Worm (Caenorhabditis elegans) whole organism, L2 larva: ENCODE results near the gene vps-11.

Source experiments
- C34F6.9 ChIP-seq: fragments of 150-350 bp; optimal IDR thresholded peaks from 2 replicates; lab custom pipeline; 2014; ENCODE audit warnings: missing biosample characterization, missing genetic modification characterization
- F13H6.1 ChIP-seq: sonication (generic microtip); optimal IDR thresholded peaks from 2 replicates; lab custom pipeline; 2016; ENCODE audit warnings: missing genetic modification characterization, missing compliant biosample characterization
- R02D3.7 ChIP-seq: fragments of 150-350 bp; optimal IDR thresholded peaks from 2 replicates; lab custom pipeline; 2014; ENCODE audit warnings: missing biosample characterization, missing genetic modification characterization
- Y55F3AM.14 ChIP-seq: fragments of 200-800 bp; sonication (Bioruptor generic); optimal IDR thresholded peaks from 2 replicates; lab custom pipeline; 2018; ENCODE audit warnings: mild to moderate bottlenecking, missing genetic modification characterization, missing compliant biosample characterization
- alr-1 ChIP-seq: fragments of 150-350 bp; optimal IDR thresholded peaks from 2 replicates; lab custom pipeline; 2014; ENCODE audit warnings: missing biosample characterization, missing genetic modification characterization
- aly-2 ChIP-seq: fragments of 150-350 bp; optimal IDR thresholded peaks from 2 replicates; lab custom pipeline; 2014; ENCODE audit warnings: missing biosample characterization, missing genetic modification characterization
- blmp-1 ChIP-seq: sonication (generic microtip); optimal IDR thresholded peaks from 2 replicates; lab custom pipeline; 2017; ENCODE audit warnings: missing genetic modification characterization, mild to moderate bottlenecking, missing compliant biosample characterization, antibody characterized with exemption, moderate library complexity; ENCODE audit not compliant: insufficient read depth
- crh-2 ChIP-seq: sonication (generic microtip); optimal IDR thresholded peaks from 2 replicates; lab custom pipeline; 2017; ENCODE audit warnings: missing biosample characterization, missing genetic modification characterization
- dmd-4 ChIP-seq: sonication (generic microtip); optimal IDR thresholded peaks from 2 replicates; lab custom pipeline; 2017; ENCODE audit warnings: missing biosample characterization, missing genetic modification characterization
- elt-3 ChIP-seq: sonication (generic microtip); optimal IDR thresholded peaks from 2 replicates; lab custom pipeline; 2017; ENCODE audit warnings: missing biosample characterization, missing genetic modification characterization
- fos-1 ChIP-seq: fragments of 150-350 bp; optimal IDR thresholded peaks from 2 replicates; lab custom pipeline; 2014; ENCODE audit warnings: missing biosample characterization, missing genetic modification characterization
- gmeb-1 ChIP-seq: fragments of 150-350 bp; optimal IDR thresholded peaks from 2 replicates; lab custom pipeline; 2014; ENCODE audit warnings: missing biosample characterization, missing genetic modification characterization
- lin-11 ChIP-seq: fragments of 150-350 bp; sonication (generic microtip); optimal IDR thresholded peaks from 2 replicates; lab custom pipeline; 2014; ENCODE audit warnings: missing biosample characterization, missing genetic modification characterization, inconsistent platforms, mixed read lengths
- lin-13 ChIP-seq: fragments of 150-350 bp; optimal IDR thresholded peaks from 2 replicates; lab custom pipeline; 2014; ENCODE audit warnings: missing biosample characterization, missing genetic modification reagents, missing genetic modification characterization
- lsy-2 ChIP-seq, 2 experiments: fragments of 150-350 bp in 1 of 2; sonication (generic microtip) in 1 of 2; optimal IDR thresholded peaks; 2 replicates each; lab custom pipeline; 2014 to 2017; ENCODE audit warnings: missing biosample characterization in 2 of 2, missing genetic modification characterization in 2 of 2
- mab-5 ChIP-seq: fragments of 150-350 bp; optimal IDR thresholded peaks from 2 replicates; lab custom pipeline; 2014; ENCODE audit warnings: missing biosample characterization, missing genetic modification characterization
- mbf-1 ChIP-seq: sonication (generic microtip); optimal IDR thresholded peaks from 2 replicates; lab custom pipeline; 2017; ENCODE audit warnings: missing biosample characterization, missing genetic modification characterization
- mdl-1 ChIP-seq, 2 experiments: fragments of 150-350 bp in 1 of 2; sonication (generic microtip) in 1 of 2; optimal IDR thresholded peaks; 2 replicates each; lab custom pipeline; 2017; ENCODE audit warnings: missing biosample characterization in 2 of 2, missing genetic modification characterization in 2 of 2
- nhr-10 ChIP-seq: sonication (generic microtip); optimal IDR thresholded peaks from 2 replicates; lab custom pipeline; 2017; ENCODE audit warnings: missing biosample characterization, missing genetic modification characterization
- nhr-11 ChIP-seq: fragments of 150-350 bp; optimal IDR thresholded peaks from 2 replicates; lab custom pipeline; 2014; ENCODE audit warnings: missing biosample characterization, missing genetic modification characterization
- nhr-12 ChIP-seq: fragments of 150-350 bp; optimal IDR thresholded peaks from 2 replicates; lab custom pipeline; 2014; ENCODE audit warnings: missing biosample characterization, missing genetic modification characterization
- nhr-129 ChIP-seq: fragments of 150-350 bp; optimal IDR thresholded peaks from 2 replicates; lab custom pipeline; 2014; ENCODE audit warnings: missing biosample characterization, missing genetic modification characterization
- nhr-25 ChIP-seq: fragments of 150-350 bp; sonication (generic microtip); optimal IDR thresholded peaks from 3 replicates; lab custom pipeline; 2014; ENCODE audit warnings: missing biosample characterization, missing genetic modification characterization
- peb-1 ChIP-seq: fragments of 150-350 bp; optimal IDR thresholded peaks from 2 replicates; lab custom pipeline; 2014; ENCODE audit warnings: missing biosample characterization, missing genetic modification characterization
- sem-4 ChIP-seq: fragments of 150-350 bp; optimal IDR thresholded peaks from 2 replicates; lab custom pipeline; 2014; ENCODE audit warnings: missing biosample characterization, missing genetic modification reagents, missing genetic modification characterization
- skn-1 ChIP-seq: sonication (generic microtip); optimal IDR thresholded peaks from 2 replicates; lab custom pipeline; 2017; ENCODE audit warnings: missing biosample characterization, missing genetic modification characterization
- sma-9 ChIP-seq, 2 experiments: fragments of 150-350 bp in 1 of 2; sonication (generic microtip) in 1 of 2; optimal IDR thresholded peaks; 2 replicates each; lab custom pipeline; 2014 to 2016; ENCODE audit warnings: missing genetic modification characterization in 2 of 2, mild to moderate bottlenecking in 1 of 2, missing biosample characterization in 1 of 2, missing compliant biosample characterization in 1 of 2, missing genetic modification reagents in 1 of 2, moderate library complexity in 1 of 2
- snpc-4 ChIP-seq: fragments of 150-350 bp; optimal IDR thresholded peaks from 2 replicates; lab custom pipeline; 2014; ENCODE audit warnings: missing biosample characterization, missing genetic modification characterization
- unc-55 ChIP-seq: fragments of 150-350 bp; sonication (generic microtip); optimal IDR thresholded peaks from 3 replicates; lab custom pipeline; 2014; ENCODE audit warnings: missing biosample characterization, missing genetic modification reagents, missing genetic modification characterization
- unc-62 ChIP-seq: fragments of 150-350 bp; optimal IDR thresholded peaks from 2 replicates; lab custom pipeline; 2014; ENCODE audit warnings: missing biosample characterization, missing genetic modification reagents, missing genetic modification characterization
- zag-1 ChIP-seq: fragments of 150-350 bp; optimal IDR thresholded peaks from 2 replicates; lab custom pipeline; 2014; ENCODE audit warnings: missing biosample characterization, missing genetic modification characterization
- ztf-1 ChIP-seq: fragments of 200-800 bp; sonication (Bioruptor generic); conservative IDR thresholded peaks from 2 replicates; pipeline ENCODE4 v1.3.6; 2022; ENCODE audit warnings: missing genetic modification characterization, missing compliant biosample characterization
- ztf-4 ChIP-seq: fragments of 150-350 bp; optimal IDR thresholded peaks from 2 replicates; lab custom pipeline; 2014; ENCODE audit warnings: missing biosample characterization, missing genetic modification characterization

The vps-11 gene

ce11 chrII:10784248-10784647 is 9.0 kb downstream of the vps-11 start:
- TF ChIP-seq nhr-25 (tag; lab: Kevin White, UChicago) (no peak), R02D3.7 (tag; lab: Kevin White, UChicago) (no peak), skn-1 (tag; lab: Kevin White, UChicago) (no peak), nhr-129 (tag; lab: Kevin White, UChicago) (no peak), zag-1 (no peak), mab-5 (tag; lab: Kevin White, UChicago) (no peak), sma-9 (GFP tag; optimal IDR thresholded peaks at IDR 0.05; lab: Kevin White, UChicago) (no peak), sma-9 (tag; optimal IDR thresholded peaks at IDR 0.05; lab: Kevin White, UChicago) (no peak), lin-13 (GFP tag; lab: Kevin White, UChicago) (no peak), nhr-11 (no peak), nhr-12 (tag; lab: Kevin White, UChicago) (no peak)

- TF ChIP-seq gmeb-1 (tag; lab: Kevin White, UChicago) (peak; percentile 79), elt-3 (tag; lab: Kevin White, UChicago) (no peak), ztf-1 (GFP tag; lab: Robert Waterston, UW) (no peak), C34F6.9 (tag; lab: Kevin White, UChicago) (peak; percentile 29), lsy-2 (tag; optimal IDR thresholded peaks at IDR 0.05; lab: Kevin White, UChicago) (peak in 1 of 2 experiments; percentile 29), sem-4 (no peak), unc-55 (GFP tag; lab: Kevin White, UChicago) (peak; percentile 43)
Observed at ce11 chrII:10783201-10783962, 9.9 kb downstream of the vps-11 start, which contains the start of gene ect-2. TSS of gene ect-2 (minus strand) at chrII:10783962.

ce11 chrII:10778026-10778425 is 15.3 kb downstream of the vps-11 start, which contains the start of gene mpz-1:
TSS of gene mpz-1 (minus strand) at chrII:10778126.
- TF ChIP-seq alr-1 (tag; lab: Kevin White, UChicago) (no peak), lsy-2 (tag; optimal IDR thresholded peaks at IDR 0.05; lab: Kevin White, UChicago) (no peak), sma-9 (GFP tag; optimal IDR thresholded peaks at IDR 0.05; lab: Kevin White, UChicago) (no peak), sma-9 (tag; optimal IDR thresholded peaks at IDR 0.05; lab: Kevin White, UChicago) (no peak), ztf-1 (GFP tag; lab: Robert Waterston, UW) (no peak), fos-1 (tag; lab: Kevin White, UChicago) (no peak), peb-1 (tag; lab: Kevin White, UChicago) (no peak), mab-5 (tag; lab: Kevin White, UChicago) (no peak), lin-13 (GFP tag; lab: Kevin White, UChicago) (no peak), snpc-4 (tag; lab: Kevin White, UChicago) (no peak), R02D3.7 (tag; lab: Kevin White, UChicago) (no peak), unc-62 (no peak)

ce11 chrII:10769291-10769690 is 24.0 kb downstream of the vps-11 start:
- TF ChIP-seq C34F6.9 (tag; lab: Kevin White, UChicago) = peak; percentile 25
- peak; percentile 28 for TF ChIP-seq sma-9 (GFP tag; optimal IDR thresholded peaks at IDR 0.05; lab: Kevin White, UChicago)
- TF ChIP-seq sma-9 (tag; optimal IDR thresholded peaks at IDR 0.05; lab: Kevin White, UChicago) = no peak
- peak; percentile 11 for TF ChIP-seq unc-55 (GFP tag; lab: Kevin White, UChicago)
- TF ChIP-seq aly-2 = no peak

ce11 chrII:10767977-10768376 is 25.3 kb downstream of the vps-11 start:
- TF ChIP-seq peb-1 (tag; lab: Kevin White, UChicago) = no peak
- no peak for TF ChIP-seq sma-9 (GFP tag; optimal IDR thresholded peaks at IDR 0.05; lab: Kevin White, UChicago)
- TF ChIP-seq sma-9 (tag; optimal IDR thresholded peaks at IDR 0.05; lab: Kevin White, UChicago) = no peak
- no peak for TF ChIP-seq dmd-4 (tag; lab: Kevin White, UChicago)
- TF ChIP-seq lin-11 (tag; lab: Kevin White, UChicago) = no peak
- no peak for TF ChIP-seq mbf-1 (tag; lab: Kevin White, UChicago)
- no peak for TF ChIP-seq alr-1 (tag; lab: Kevin White, UChicago)
- TF ChIP-seq mdl-1 (tag; optimal IDR thresholded peaks at IDR 0.05; lab: Kevin White, UChicago) = no peak
- TF ChIP-seq nhr-25 (tag; lab: Kevin White, UChicago) = no peak
- TF ChIP-seq blmp-1 (tag; lab: Kevin White, UChicago) = no peak
- no peak for TF ChIP-seq crh-2 (tag; lab: Kevin White, UChicago)
- TF ChIP-seq ztf-4 (tag; lab: Kevin White, UChicago) = no peak
- TF ChIP-seq Y55F3AM.14 = no peak
- no peak for TF ChIP-seq gmeb-1 (tag; lab: Kevin White, UChicago)
- TF ChIP-seq nhr-11 = no peak
- TF ChIP-seq nhr-10 (tag; lab: Kevin White, UChicago) = no peak
- TF ChIP-seq F13H6.1 (tag; lab: Kevin White, UChicago) = no peak
- TF ChIP-seq sem-4 = no peak
- no peak for TF ChIP-seq lin-13 (GFP tag; lab: Kevin White, UChicago)
